Fruit fly (Drosophila melanogaster): ENCODE results near the gene CG9631.

DNA sequence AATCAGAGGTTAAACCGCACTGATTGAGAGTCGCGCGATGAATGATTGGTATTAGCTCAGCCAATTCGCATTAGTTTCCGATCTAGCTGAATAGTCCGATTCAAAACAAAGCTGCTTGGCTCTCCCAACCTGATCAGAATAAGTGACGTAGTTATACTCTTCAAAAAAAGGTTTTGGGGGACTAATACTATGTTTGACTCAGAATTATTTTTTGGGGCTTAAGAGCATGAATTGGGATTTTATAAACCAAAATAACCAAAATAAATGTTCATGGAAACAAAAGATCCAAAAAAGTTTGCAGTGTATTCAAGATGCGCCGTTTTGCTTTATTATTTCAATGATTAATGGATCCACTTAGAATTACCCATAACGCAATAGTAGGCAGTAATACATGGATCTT, 8.7 kb downstream of the CG9631 start, which contains the start of gene CG9649:
- TF ChIP-seq CG10348 (GFP tag; IDR thresholded peaks at IDR 0.05) (no peak), Pif1B (GFP tag; optimal IDR thresholded peaks at IDR 0.05) (no peak), CG15710 (tag; optimal IDR thresholded peaks at IDR 0.05) (no peak), gl (tag; optimal IDR thresholded peaks at IDR 0.05) (no peak), Ets98B (GFP tag; IDR thresholded peaks at IDR 0.05) (peak; percentile 32; the same call in 1 of the 2 replicates), CG9948 (tag; optimal IDR thresholded peaks at IDR 0.05) (no peak), CG8301 (tag; optimal IDR thresholded peaks at IDR 0.05) (no peak), CG32121 (GFP tag; IDR thresholded peaks at IDR 0.05) (peak; percentile 39; the same call in 1 of the 2 replicates), CG13204 (GFP tag; optimal IDR thresholded peaks at IDR 0.05) (no peak)
